Worm (Caenorhabditis elegans) whole organism, L4/young adult: ENCODE measurements around the gene F55G11.10.

Experiments used
- W03F9.2 ChIP-seq: fragments of 150-350 bp; optimal IDR thresholded peaks from 2 replicates; lab custom pipeline; 2014; ENCODE audit warnings: missing biosample characterization, missing genetic modification characterization
- dao-5 ChIP-seq: sonication (generic microtip); optimal IDR thresholded peaks from 2 replicates; lab custom pipeline; 2016; ENCODE audit warnings: missing genotype, missing genetic modification characterization, moderate library complexity, missing compliant biosample characterization
- him-1 ChIP-seq: sonication (generic microtip); optimal IDR thresholded peaks from 2 replicates; lab custom pipeline; 2016; ENCODE audit warnings: missing genotype, missing genetic modification reagents, missing genetic modification characterization, missing compliant biosample characterization

Gene F55G11.10

ce11 chrIV:12969141-12969540 is 20.6 kb downstream of the F55G11.10 start, which contains the start of gene F55G11.2:
F55G11.2 (minus strand) TSS chrIV:12969289.
- no peak for TF ChIP-seq him-1 (tag; lab: Kevin White, UChicago)

ce11 chrIV:12971994-12972520 is 23.5 kb downstream of the F55G11.10 start:
- no peak for TF ChIP-seq dao-5 (tag; lab: Kevin White, UChicago)
- TF ChIP-seq W03F9.2 (tag; lab: Kevin White, UChicago) = no peak
- no peak for TF ChIP-seq him-1 (tag; lab: Kevin White, UChicago)

ce11 chrIV:12972780-12973179 is 24.2 kb downstream of the F55G11.10 start:
- no peak for TF ChIP-seq him-1 (tag; lab: Kevin White, UChicago)
- no peak for TF ChIP-seq dao-5 (tag; lab: Kevin White, UChicago)
- TF ChIP-seq W03F9.2 (tag; lab: Kevin White, UChicago) = no peak

ce11 chrIV:12973336-12973735 is 24.8 kb downstream of the F55G11.10 start, which contains the start of gene F55G11.4:
F55G11.4 (plus strand) TSS chrIV:12973624.
- TF ChIP-seq him-1 (tag; lab: Kevin White, UChicago) (no peak), dao-5 (tag; lab: Kevin White, UChicago) (no peak), W03F9.2 (tag; lab: Kevin White, UChicago) (no peak)

ce11 chrIV:12975981-12976380 is 27.4 kb downstream of the F55G11.10 start, which contains the start of gene dod-17:
dod-17 (plus strand) TSS chrIV:12976303.
- TF ChIP-seq W03F9.2 (tag; lab: Kevin White, UChicago) (no peak), him-1 (tag; lab: Kevin White, UChicago) (no peak), dao-5 (tag; lab: Kevin White, UChicago) (no peak)

ce11 chrIV:12977650-12978049 is 29.1 kb downstream of the F55G11.10 start:
- TF ChIP-seq W03F9.2 (tag; lab: Kevin White, UChicago) (no peak), dao-5 (tag; lab: Kevin White, UChicago) (no peak), him-1 (tag; lab: Kevin White, UChicago) (no peak)

- TF ChIP-seq W03F9.2 (tag; lab: Kevin White, UChicago) = no peak
- no peak for TF ChIP-seq dao-5 (tag; lab: Kevin White, UChicago)
- TF ChIP-seq him-1 (tag; lab: Kevin White, UChicago) = no peak
Measured at ce11 chrIV:12978307-12979036, 29.9 kb downstream of the F55G11.10 start, which contains the start of gene K10D11.2. K10D11.2 (plus strand) TSS chrIV:12978986.

ce11 chrIV:12985961-12986360 is 37.4 kb downstream of the F55G11.10 start, which contains the start of gene K10D11.3:
K10D11.3 (minus strand) TSS chrIV:12986134.
- no peak for TF ChIP-seq W03F9.2 (tag; lab: Kevin White, UChicago)

ce11 chrIV:12989355-12989754 is 40.8 kb downstream of the F55G11.10 start, which contains the start of gene K10D11.6:
K10D11.6 (minus strand) TSS chrIV:12989455.
- TF ChIP-seq dao-5 (tag; lab: Kevin White, UChicago) (no peak), him-1 (tag; lab: Kevin White, UChicago) (no peak), W03F9.2 (tag; lab: Kevin White, UChicago) (no peak)

ce11 chrIV:12990638-12991037 is 42.1 kb downstream of the F55G11.10 start:
- TF ChIP-seq W03F9.2 (tag; lab: Kevin White, UChicago) = no peak
- no peak for TF ChIP-seq him-1 (tag; lab: Kevin White, UChicago)
- TF ChIP-seq dao-5 (tag; lab: Kevin White, UChicago) = no peak

ce11 chrIV:12991629-12992028 is 43.1 kb downstream of the F55G11.10 start, which contains the start of gene K10D11.5:
K10D11.5 (minus strand) TSS chrIV:12991843.
- no peak for TF ChIP-seq him-1 (tag; lab: Kevin White, UChicago)
- no peak for TF ChIP-seq dao-5 (tag; lab: Kevin White, UChicago)
- no peak for TF ChIP-seq W03F9.2 (tag; lab: Kevin White, UChicago)

- TF ChIP-seq W03F9.2 (tag; lab: Kevin White, UChicago) = no peak
- no peak for TF ChIP-seq dao-5 (tag; lab: Kevin White, UChicago)
- no peak for TF ChIP-seq him-1 (tag; lab: Kevin White, UChicago)
Measured at ce11 chrIV:12994376-12994775, 45.8 kb downstream of the F55G11.10 start, which contains the start of gene K10D11.4. K10D11.4 (minus strand) TSS chrIV:12994476.

ce11 chrIV:12995886-12996285 is 47.3 kb downstream of the F55G11.10 start, which contains the start of gene K10D11.7:
K10D11.7 (minus strand) TSS chrIV:12995986.
- TF ChIP-seq dao-5 (tag; lab: Kevin White, UChicago) (no peak), him-1 (tag; lab: Kevin White, UChicago) (no peak), W03F9.2 (tag; lab: Kevin White, UChicago) (no peak)
